Fruit fly (Drosophila melanogaster) whole organism, adult: Measurements from ENCODE around the gene CG32267.

Experiments used
- CG7045 ChIP-seq: fragments of 200-800 bp; sonication (Bioruptor generic); optimal IDR thresholded peaks from 2 replicates; lab custom pipeline; 2017; ENCODE audit warnings: missing biosample characterization, mild to moderate bottlenecking, missing genetic modification characterization
- Crg-1 ChIP-seq: fragments of 200-800 bp; sonication (Bioruptor generic); optimal IDR thresholded peaks from 2 replicates; lab custom pipeline; 2016; ENCODE audit warnings: missing biosample characterization, missing genetic modification characterization
- bab1 ChIP-seq: fragments of 200-800 bp; sonication (Bioruptor generic); optimal IDR thresholded peaks from 3 replicates; lab custom pipeline; 2019; ENCODE audit warnings: missing biosample characterization, mild to moderate bottlenecking, missing genetic modification characterization, moderate library complexity
- cnc ChIP-seq, 2 experiments: fragments of >200 bp; optimal IDR thresholded peaks; 2 replicates each; lab custom pipeline; 2017
- pad ChIP-seq: fragments of 200-800 bp; sonication (Bioruptor generic); optimal IDR thresholded peaks from 3 replicates; lab custom pipeline; 2017; ENCODE audit warnings: missing biosample characterization, missing genetic modification characterization, mild to moderate bottlenecking, moderate library complexity, missing genetic modification reagents

- TF ChIP-seq bab1 (GFP tag; lab: Kevin White, UChicago) (no peak), CG7045 (GFP tag; lab: Kevin White, UChicago) (peak; percentile 1), Crg-1 (GFP tag; lab: Kevin White, UChicago) (no peak), cnc (optimal IDR thresholded peaks at IDR 0.05; lab: Kevin White, UChicago) (peak; percentile 68 to 76), pad (GFP tag; lab: Kevin White, UChicago) (no peak)
These were observed 13.3 kb upstream of the CG32267 start for dm6 chr3L:3485088-3485710.
